Worm (Caenorhabditis elegans) whole organism, early embryonic: ENCODE measurements around the gene D1014.7.

Experiments
- B0310.2 ChIP-seq: sonication (generic microtip); optimal IDR thresholded peaks from 2 replicates; lab custom pipeline; 2016; ENCODE audit warnings: mild to moderate bottlenecking, missing genetic modification characterization, missing compliant biosample characterization
- F13C5.2 ChIP-seq: sonication (generic microtip); optimal IDR thresholded peaks from 2 replicates; lab custom pipeline; 2017; ENCODE audit warnings: mild to moderate bottlenecking, missing genetic modification characterization, inconsistent platforms, missing compliant biosample characterization
- aly-1 ChIP-seq: sonication (generic microtip); optimal IDR thresholded peaks from 2 replicates; lab custom pipeline; 2016; ENCODE audit warnings: missing genetic modification characterization, missing compliant biosample characterization
- ama-1 ChIP-seq: fragments of 150-350 bp; optimal IDR thresholded peaks from 2 replicates; lab custom pipeline; 2014
- ceh-13 ChIP-seq: fragments of 200-800 bp; sonication (Bioruptor generic); optimal IDR thresholded peaks from 2 replicates; lab custom pipeline; 2018; ENCODE audit warnings: mild to moderate bottlenecking, missing genetic modification characterization, missing compliant biosample characterization
- ceh-36 ChIP-seq: sonication (generic microtip); optimal IDR thresholded peaks from 2 replicates; lab custom pipeline; 2016; ENCODE audit warnings: missing genetic modification characterization, inconsistent platforms, missing compliant biosample characterization
- ets-7 ChIP-seq: sonication (generic microtip); optimal IDR thresholded peaks from 2 replicates; lab custom pipeline; 2016; ENCODE audit warnings: missing genotype, missing genetic modification characterization, missing compliant biosample characterization
- flt-1 ChIP-seq: fragments of 200-800 bp; sonication (Bioruptor generic); IDR thresholded peaks from 2 replicates; pipeline ENCODE4 v1.3.6; 2022; ENCODE audit warnings: missing genetic modification characterization, missing compliant biosample characterization
- hmbx-1 ChIP-seq: sonication (generic microtip); optimal IDR thresholded peaks from 2 replicates; lab custom pipeline; 2016; ENCODE audit warnings: mild to moderate bottlenecking, missing genetic modification characterization, missing compliant biosample characterization
- hmg-4 ChIP-seq: fragments of 200-800 bp; sonication (Bioruptor generic); optimal IDR thresholded peaks from 2 replicates; lab custom pipeline; 2018; ENCODE audit warnings: mild to moderate bottlenecking, missing genetic modification characterization, missing compliant biosample characterization
- hnd-1 ChIP-seq: sonication (generic microtip); optimal IDR thresholded peaks from 2 replicates; lab custom pipeline; 2016; ENCODE audit warnings: missing genetic modification characterization, missing compliant biosample characterization
- pes-1 ChIP-seq: fragments of 200-800 bp; sonication (Bioruptor generic); IDR thresholded peaks from 2 replicates; pipeline ENCODE4 v1.3.6; 2022; ENCODE audit warnings: missing genetic modification reagents, missing genetic modification characterization, missing compliant biosample characterization
- scrt-1 ChIP-seq: fragments of 200-800 bp; sonication (Bioruptor generic); IDR thresholded peaks from 2 replicates; pipeline ENCODE4 v1.3.6; 2022; ENCODE audit warnings: missing genetic modification characterization, missing compliant biosample characterization
- sea-1 ChIP-seq: fragments of 200-800 bp; sonication (Bioruptor generic); conservative IDR thresholded peaks from 2 replicates; pipeline ENCODE4 v1.3.6; 2022; ENCODE audit warnings: missing genetic modification characterization, missing compliant biosample characterization
- tbx-11 ChIP-seq: fragments of 200-800 bp; sonication (Bioruptor generic); IDR thresholded peaks from 2 replicates; pipeline ENCODE4 v1.3.6; 2022; ENCODE audit warnings: missing genetic modification characterization, missing compliant biosample characterization
- tbx-37 ChIP-seq: fragments of 200-800 bp; sonication (Bioruptor generic); conservative IDR thresholded peaks from 2 replicates; pipeline ENCODE4 v1.3.6; 2022; ENCODE audit warnings: missing genetic modification reagents, missing genetic modification characterization, missing compliant biosample characterization
- tra-4 ChIP-seq: sonication (generic microtip); optimal IDR thresholded peaks from 2 replicates; lab custom pipeline; 2017; ENCODE audit warnings: missing genetic modification characterization, missing compliant biosample characterization

Gene D1014.7

DNA sequence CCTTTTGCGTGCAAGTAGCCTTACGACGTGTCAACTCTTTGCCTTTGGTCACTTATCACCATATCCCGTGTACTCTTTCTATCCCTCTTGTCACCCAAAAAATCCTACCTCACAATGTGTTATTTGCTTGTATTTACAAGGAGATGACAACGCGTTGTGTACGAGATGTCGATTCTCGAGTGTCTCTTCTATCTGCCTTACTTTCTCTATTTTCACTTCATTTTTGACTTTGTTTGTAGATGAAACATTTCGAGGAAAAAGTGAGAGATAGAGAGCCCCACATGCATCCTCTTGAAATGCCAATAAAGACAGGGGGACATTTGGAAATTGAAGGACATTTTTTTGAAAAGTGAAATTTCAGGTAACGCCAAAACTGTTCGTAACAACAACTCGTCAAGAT lies 7.2 kb upstream of the D1014.7 start:
- TF ChIP-seq B0310.2 (tag; lab: Kevin White, UChicago) (no peak), F13C5.2 (tag; lab: Kevin White, UChicago) (no peak), hnd-1 (tag; lab: Kevin White, UChicago) (no peak), hmbx-1 (tag; lab: Kevin White, UChicago) (no peak), pes-1 (GFP tag; lab: Robert Waterston, UW) (no peak), hmg-4 (no peak), ama-1 (lab: Kevin White, UChicago) (no peak), flt-1 (GFP tag; lab: Robert Waterston, UW) (no peak), ceh-36 (tag; lab: Kevin White, UChicago) (no peak), tra-4 (tag; lab: Kevin White, UChicago) (no peak), tbx-37 (no peak), tbx-11 (GFP tag; lab: Robert Waterston, UW) (no peak), aly-1 (tag; lab: Kevin White, UChicago) (no peak), sea-1 (GFP tag; lab: Robert Waterston, UW) (no peak), ceh-13 (no peak), ets-7 (no peak), scrt-1 (GFP tag; lab: Robert Waterston, UW) (no peak)

- TF ChIP-seq hmg-4 (no peak), aly-1 (tag; lab: Kevin White, UChicago) (no peak), pes-1 (GFP tag; lab: Robert Waterston, UW) (no peak), tbx-11 (GFP tag; lab: Robert Waterston, UW) (no peak), sea-1 (GFP tag; lab: Robert Waterston, UW) (no peak), tbx-37 (no peak), ceh-13 (no peak), scrt-1 (GFP tag; lab: Robert Waterston, UW) (no peak), ets-7 (no peak), hnd-1 (tag; lab: Kevin White, UChicago) (no peak), hmbx-1 (tag; lab: Kevin White, UChicago) (no peak), ama-1 (lab: Kevin White, UChicago) (no peak), ceh-36 (tag; lab: Kevin White, UChicago) (no peak), tra-4 (tag; lab: Kevin White, UChicago) (no peak), B0310.2 (tag; lab: Kevin White, UChicago) (no peak), flt-1 (GFP tag; lab: Robert Waterston, UW) (no peak), F13C5.2 (tag; lab: Kevin White, UChicago) (no peak)
Measured at ce11 chrV:8114542-8114941, 3.5 kb upstream of the D1014.7 start.

DNA sequence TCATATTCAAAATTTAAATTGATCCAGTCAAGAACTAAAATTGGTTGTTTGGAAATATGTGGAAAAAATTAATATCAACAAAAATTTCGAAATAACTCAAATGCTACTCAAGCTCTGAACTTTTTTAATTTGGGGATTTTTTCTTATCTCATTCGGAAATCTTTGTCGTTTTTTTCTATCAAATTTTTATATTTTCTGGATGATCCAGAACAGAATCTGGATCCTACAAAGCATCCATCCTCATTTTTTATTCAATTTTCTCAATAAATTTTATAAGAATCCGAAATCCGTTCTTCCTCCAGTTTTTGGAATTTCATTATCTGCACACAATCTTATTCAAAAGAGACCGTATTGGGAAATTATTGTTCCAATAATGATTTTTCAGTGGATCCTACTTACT lies 2.8 kb downstream of the D1014.7 start, which contains the start of gene D1014.6:
Gene D1014.6, plus strand, starts transcription at position 301 of the 400 bp plus-strand sequence.
- TF ChIP-seq aly-1 (tag; lab: Kevin White, UChicago) = no peak
- TF ChIP-seq B0310.2 (tag; lab: Kevin White, UChicago) = no peak
- TF ChIP-seq flt-1 (GFP tag; lab: Robert Waterston, UW) = no peak
- no peak for TF ChIP-seq sea-1 (GFP tag; lab: Robert Waterston, UW)
- no peak for TF ChIP-seq hnd-1 (tag; lab: Kevin White, UChicago)
- no peak for TF ChIP-seq ama-1 (lab: Kevin White, UChicago)
- TF ChIP-seq ceh-36 (tag; lab: Kevin White, UChicago) = no peak
- TF ChIP-seq pes-1 (GFP tag; lab: Robert Waterston, UW) = no peak
- no peak for TF ChIP-seq ceh-13
- no peak for TF ChIP-seq hmbx-1 (tag; lab: Kevin White, UChicago)
- TF ChIP-seq scrt-1 (GFP tag; lab: Robert Waterston, UW) = no peak

DNA sequence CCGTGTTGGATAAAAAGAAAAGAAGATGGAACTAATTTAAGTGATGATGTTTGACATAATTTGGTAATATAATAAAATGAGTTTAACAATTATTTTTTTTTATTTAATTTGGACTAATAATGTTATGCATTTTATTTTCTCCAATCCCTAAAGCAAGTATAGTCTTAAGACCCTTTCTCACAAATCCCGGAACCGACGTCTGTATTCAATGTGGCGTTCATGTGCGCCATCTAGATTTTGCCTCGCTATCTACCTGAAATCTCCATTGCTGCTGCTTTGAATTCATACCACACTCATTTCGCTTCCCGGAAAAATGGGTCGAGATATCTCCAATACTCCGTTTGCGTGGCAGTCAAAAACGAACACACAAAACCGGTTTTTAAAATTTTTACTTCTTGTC lies 5.3 kb downstream of the D1014.7 start, which contains the start of gene D1014.5:
Gene D1014.5, plus strand, starts transcription at position 301 of the 400 bp plus-strand sequence.
- TF ChIP-seq ets-7 (no peak), tbx-37 (no peak)

DNA sequence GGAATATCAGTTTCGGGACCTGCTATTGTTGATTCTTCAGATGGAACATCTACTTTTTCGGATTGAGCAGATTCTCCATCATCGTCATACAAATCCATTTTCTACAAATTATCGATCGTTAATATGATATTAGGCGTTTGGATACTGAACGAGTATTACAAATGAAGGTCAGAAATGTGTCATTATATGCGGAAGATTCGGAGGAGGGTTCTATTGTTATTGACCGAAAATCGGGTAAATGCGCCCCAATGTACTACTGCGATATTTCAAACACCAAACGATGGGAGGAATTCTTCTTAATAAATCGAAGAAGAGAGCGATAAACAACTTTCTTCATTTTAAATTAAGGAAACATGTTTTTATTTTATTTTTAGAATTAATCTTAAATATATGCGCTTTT lies 11.2 kb downstream of the D1014.7 start, which contains the start of gene spr-1:
Gene spr-1, minus strand, starts transcription at position 101 of the 400 bp plus-strand sequence.
- TF ChIP-seq F13C5.2 (tag; lab: Kevin White, UChicago) (no peak), scrt-1 (GFP tag; lab: Robert Waterston, UW) (no peak), sea-1 (GFP tag; lab: Robert Waterston, UW) (no peak), aly-1 (tag; lab: Kevin White, UChicago) (no peak), ceh-13 (no peak), tra-4 (tag; lab: Kevin White, UChicago) (no peak), ama-1 (lab: Kevin White, UChicago) (no peak), hmbx-1 (tag; lab: Kevin White, UChicago) (no peak), tbx-37 (no peak), hmg-4 (no peak), flt-1 (GFP tag; lab: Robert Waterston, UW) (no peak), tbx-11 (GFP tag; lab: Robert Waterston, UW) (no peak)

- TF ChIP-seq hnd-1 (tag; lab: Kevin White, UChicago) (no peak), tbx-11 (GFP tag; lab: Robert Waterston, UW) (0 out of 2 replicates have a peak, but pooled peaks have one; percentile 35)
Measured at ce11 chrV:8129719-8130118, 11.7 kb downstream of the D1014.7 start.

DNA sequence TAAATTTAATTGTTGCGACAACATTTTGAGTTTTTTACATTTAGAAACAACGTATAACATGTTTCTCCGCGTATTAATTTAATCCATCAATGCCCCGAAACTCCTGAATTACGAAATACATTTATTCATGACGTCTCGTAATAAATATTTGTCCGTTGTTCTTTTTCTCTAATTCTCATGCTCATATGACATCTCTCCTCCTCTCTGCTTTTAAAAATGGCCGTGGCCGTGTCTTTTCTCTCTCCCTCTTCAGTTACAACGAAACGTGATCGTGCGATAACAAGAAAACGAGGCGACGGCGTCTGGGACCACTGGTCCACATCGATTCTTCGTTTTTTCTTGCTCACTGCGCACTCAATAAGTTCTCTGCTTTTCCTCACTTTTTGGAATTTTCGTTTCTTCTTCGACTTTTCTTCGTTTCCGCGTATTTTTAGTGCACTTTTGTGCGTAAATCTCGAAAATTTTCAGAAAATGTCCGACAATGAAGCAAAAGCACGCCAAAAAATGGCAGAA lies 12.1 kb downstream of the D1014.7 start, which contains the start of gene snap-1:
Gene snap-1, plus strand, starts transcription at position 463 of the 513 bp plus-strand sequence.
- no peak for TF ChIP-seq hmg-4
- no peak for TF ChIP-seq ceh-13
- no peak for TF ChIP-seq pes-1 (GFP tag; lab: Robert Waterston, UW)
- no peak for TF ChIP-seq tra-4 (tag; lab: Kevin White, UChicago)
- no peak for TF ChIP-seq hnd-1 (tag; lab: Kevin White, UChicago)
- no peak for TF ChIP-seq tbx-11 (GFP tag; lab: Robert Waterston, UW)
- TF ChIP-seq ceh-36 (tag; lab: Kevin White, UChicago) = no peak
- TF ChIP-seq hmbx-1 (tag; lab: Kevin White, UChicago) = no peak
- no peak for TF ChIP-seq aly-1 (tag; lab: Kevin White, UChicago)
- no peak for TF ChIP-seq sea-1 (GFP tag; lab: Robert Waterston, UW)
- no peak for TF ChIP-seq flt-1 (GFP tag; lab: Robert Waterston, UW)
- TF ChIP-seq scrt-1 (GFP tag; lab: Robert Waterston, UW) = no peak
- no peak for TF ChIP-seq ets-7
- TF ChIP-seq tbx-37 = no peak
- TF ChIP-seq B0310.2 (tag; lab: Kevin White, UChicago) = no peak
- no peak for TF ChIP-seq F13C5.2 (tag; lab: Kevin White, UChicago)
- TF ChIP-seq ama-1 (lab: Kevin White, UChicago) = no peak
